Worm (Caenorhabditis elegans): Measurements from ENCODE around the gene fut-3.

Gene fut-3

ce11 chrII:5660736-5661734, 1.5 kb upstream of the fut-3 start, which contains the start of the genes ift-43 and mdt-26 (continued):
- no peak for TF ChIP-seq lim-6 (tag; optimal IDR thresholded peaks at IDR 0.05)
- TF ChIP-seq pag-3 (tag; optimal IDR thresholded peaks at IDR 0.05; ENCODE audit: borderline replicate concordance): no peak
- peak; percentile 16 for TF ChIP-seq ttx-3 (tag; optimal IDR thresholded peaks at IDR 0.05)
- TF ChIP-seq ahr-1 (tag; optimal IDR thresholded peaks at IDR 0.05): no peak
- no peak for TF ChIP-seq C38D4.7 (GFP tag; optimal IDR thresholded peaks at IDR 0.05)
- no peak for TF ChIP-seq C08G9.2 (tag; optimal IDR thresholded peaks at IDR 0.05)
- peak; percentile 4 for TF ChIP-seq ceh-19 (GFP tag; optimal IDR thresholded peaks at IDR 0.05)
- TF ChIP-seq hlh-13 (GFP tag; optimal IDR thresholded peaks at IDR 0.05): no peak
- TF ChIP-seq tbx-2 (tag; optimal IDR thresholded peaks at IDR 0.05): peak; percentile 73
- peak; percentile 41 for TF ChIP-seq sdc-2 (tag; optimal IDR thresholded peaks at IDR 0.05)
- no peak for TF ChIP-seq npax-4 (tag; optimal IDR thresholded peaks at IDR 0.05)
- peak; percentile 100 for TF ChIP-seq nfya-1 (tag; optimal IDR thresholded peaks at IDR 0.05)
- no peak for TF ChIP-seq odd-2 (tag; optimal IDR thresholded peaks at IDR 0.05)
- peak; percentile 27 for TF ChIP-seq dve-1 (tag; optimal IDR thresholded peaks at IDR 0.05)
- no peak for TF ChIP-seq pha-4 (tag; optimal IDR thresholded peaks at IDR 0.05)
- no peak for TF ChIP-seq fax-1 (tag; optimal IDR thresholded peaks at IDR 0.05)
- TF ChIP-seq rnt-1 (tag; optimal IDR thresholded peaks at IDR 0.05): peak; percentile 57
- peak; percentile 37 for TF ChIP-seq pax-1 (tag; optimal IDR thresholded peaks at IDR 0.05)
- TF ChIP-seq syd-9 (tag; optimal IDR thresholded peaks at IDR 0.05): peak; percentile 18
- TF ChIP-seq ets-4 (tag; optimal IDR thresholded peaks at IDR 0.05): peak; percentile 23
- TF ChIP-seq K02D7.2 (tag; optimal IDR thresholded peaks at IDR 0.05): no peak
- peak; percentile 17; the same call in 1 of the 2 replicates for TF ChIP-seq sox-2 (GFP tag; IDR thresholded peaks at IDR 0.05)
- TF ChIP-seq gmeb-2 (tag; optimal IDR thresholded peaks at IDR 0.05): peak; percentile 59
- TF ChIP-seq zip-5 (tag; optimal IDR thresholded peaks at IDR 0.05): no peak
- peak; percentile 33 for TF ChIP-seq ceh-6 (GFP tag; optimal IDR thresholded peaks at IDR 0.05)
- no peak for TF ChIP-seq ceh-24 (tag; optimal IDR thresholded peaks at IDR 0.05)
- TF ChIP-seq hlh-6 (tag; optimal IDR thresholded peaks at IDR 0.05): no peak
- peak; percentile 14 for TF ChIP-seq pat-9 (tag; optimal IDR thresholded peaks at IDR 0.05)
- peak; percentile 30 for TF ChIP-seq ref-2 (tag; optimal IDR thresholded peaks at IDR 0.05)
- peak; percentile 78 for TF ChIP-seq ceh-31 (tag; optimal IDR thresholded peaks at IDR 0.05)
- peak; percentile 58 for TF ChIP-seq unc-42 (tag; optimal IDR thresholded peaks at IDR 0.05)
- TF ChIP-seq Y22D7AL.16 (tag; optimal IDR thresholded peaks at IDR 0.05): no peak
- TF ChIP-seq ceh-48 (tag; optimal IDR thresholded peaks at IDR 0.05): peak; percentile 51
- TF ChIP-seq pha-2 (tag; optimal IDR thresholded peaks at IDR 0.05): peak; percentile 29
- peak; percentile 56 for TF ChIP-seq fkh-6 (tag; optimal IDR thresholded peaks at IDR 0.05)
- no peak for TF ChIP-seq ceh-9 (tag; optimal IDR thresholded peaks at IDR 0.05)
- TF ChIP-seq elt-2 (tag; optimal IDR thresholded peaks at IDR 0.05): peak; percentile 67
- no peak for TF ChIP-seq K09A11.1 (tag; optimal IDR thresholded peaks at IDR 0.05; ENCODE audit: insufficient read depth)
- TF ChIP-seq hlh-8 (tag; optimal IDR thresholded peaks at IDR 0.05): no peak
- TF ChIP-seq nhr-232 (tag; optimal IDR thresholded peaks at IDR 0.05): peak; percentile 17
- TF ChIP-seq lin-11 (tag; optimal IDR thresholded peaks at IDR 0.05): peak; percentile 55
- peak; percentile 70 for TF ChIP-seq unc-55 (GFP tag; optimal IDR thresholded peaks at IDR 0.05)

All from whole organism, late embryonic.